Fruit fly (Drosophila melanogaster): ENCODE measurements around the gene Iml1.

Iml1 gene

dm6 chr3L:1536487-1537337, 2.9 kb upstream of the Iml1 start, which contains the start of the genes CG12091 and pns (continued):
- TF ChIP-seq CG11093 (GFP tag; IDR thresholded peaks at IDR 0.05) (no peak), CG4820 (GFP tag; optimal IDR thresholded peaks at IDR 0.05) (peak; percentile 60), sug (tag; optimal IDR thresholded peaks at IDR 0.05) (peak; percentile 69), cg (GFP tag; optimal IDR thresholded peaks at IDR 0.05) (no peak), E2f1 (GFP tag; IDR thresholded peaks at IDR 0.05) (peak; percentile 55), fu2 (GFP tag; optimal IDR thresholded peaks at IDR 0.05) (peak; percentile 63), CG2712 (tag; optimal IDR thresholded peaks at IDR 0.05) (peak; percentile 81), ash1 (GFP tag; optimal IDR thresholded peaks at IDR 0.05) (no peak), fd102C (GFP tag; optimal IDR thresholded peaks at IDR 0.05) (peak; percentile 12), Hr39 (optimal IDR thresholded peaks at IDR 0.05) (no peak), Hmx (GFP tag; optimal IDR thresholded peaks at IDR 0.05) (peak; percentile 38), CG3281 (GFP tag; optimal IDR thresholded peaks at IDR 0.05) (peak; percentile 66), CG6791 (GFP tag; IDR thresholded peaks at IDR 0.05; ENCODE audit: partially characterized antibody) (peak; percentile 18; the same call in 1 of the 3 replicates), ara (GFP tag; IDR thresholded peaks at IDR 0.05) (no peak), CG4854 (GFP tag; optimal IDR thresholded peaks at IDR 0.05) (peak; percentile 60), CG12236 (GFP tag; optimal IDR thresholded peaks at IDR 0.05) (peak; percentile 50), CG1603 (tag; optimal IDR thresholded peaks at IDR 0.05) (no peak), CG13287 (GFP tag; IDR thresholded peaks at IDR 0.05; ENCODE audit: partially characterized antibody) (no peak; the same call in none of the 2 replicates), Sry-β (GFP tag; optimal IDR thresholded peaks at IDR 0.05) (peak; percentile 38), CG34224 (GFP tag; IDR thresholded peaks at IDR 0.05; ENCODE audit: partially characterized antibody) (no peak), peb (GFP tag; IDR thresholded peaks at IDR 0.05) (peak; percentile 59), ranshi (GFP tag; IDR thresholded peaks at IDR 0.05) (peak; percentile 38; the same call in 1 of the 2 replicates), CG14014 (GFP tag; IDR thresholded peaks at IDR 0.05) (peak; percentile 69), gcm (GFP tag; optimal IDR thresholded peaks at IDR 0.05) (peak; percentile 69), CG13624 (GFP tag; optimal IDR thresholded peaks at IDR 0.05) (peak; percentile 77), ase (GFP tag; IDR thresholded peaks at IDR 0.05) (no peak), abd-A (tag; optimal IDR thresholded peaks at IDR 0.05) (peak; percentile 89), CG17612 (GFP tag; IDR thresholded peaks at IDR 0.05) (no peak), CG10147 (GFP tag; optimal IDR thresholded peaks at IDR 0.05) (no peak), unc-4 (GFP tag; IDR thresholded peaks at IDR 0.05; ENCODE audit: partially characterized antibody) (no peak), kah (GFP tag; optimal IDR thresholded peaks at IDR 0.05) (peak; percentile 4), MBD-R2 (GFP tag; IDR thresholded peaks at IDR 0.05) (peak; percentile 43; the same call in 1 of the 2 replicates), unpg (GFP tag; optimal IDR thresholded peaks at IDR 0.05) (peak; percentile 61), insv (GFP tag; optimal IDR thresholded peaks at IDR 0.05) (peak in 1 of 2 experiments; percentile 52), HLH4C (GFP tag; IDR thresholded peaks at IDR 0.05; ENCODE audit: partially characterized antibody) (peak; percentile 40; the same call in 1 of the 3 replicates), Hmr (GFP tag; optimal IDR thresholded peaks at IDR 0.05) (peak; percentile 77), PHDP (tag; optimal IDR thresholded peaks at IDR 0.05) (peak; percentile 70), H15 (GFP tag; IDR thresholded peaks at IDR 0.05) (no peak), tin (GFP tag; optimal IDR thresholded peaks at IDR 0.05) (peak; percentile 74), mld (GFP tag; IDR thresholded peaks at IDR 0.05; ENCODE audit: partially characterized antibody) (no peak), Oli (tag; optimal IDR thresholded peaks at IDR 0.05) (peak; percentile 39), CG10431 (GFP tag; optimal IDR thresholded peaks at IDR 0.05) (peak; percentile 12), Doc3 (GFP tag; IDR thresholded peaks at IDR 0.05; ENCODE audit: partially characterized antibody) (no peak), pita (GFP tag; optimal IDR thresholded peaks at IDR 0.05) (no peak), CG16815 (GFP tag; optimal IDR thresholded peaks at IDR 0.05) (peak; percentile 7), CG31224 (GFP tag; IDR thresholded peaks at IDR 0.05) (peak; percentile 29; the same call in 1 of the 2 replicates), dmrt11E (tag; optimal IDR thresholded peaks at IDR 0.05) (peak; percentile 64), Kr (GFP tag; optimal IDR thresholded peaks at IDR 0.05) (peak; percentile 35)

Measured in whole organism, embryonic.